Worm (Caenorhabditis elegans): ENCODE data around the gene srh-222.

DNA sequence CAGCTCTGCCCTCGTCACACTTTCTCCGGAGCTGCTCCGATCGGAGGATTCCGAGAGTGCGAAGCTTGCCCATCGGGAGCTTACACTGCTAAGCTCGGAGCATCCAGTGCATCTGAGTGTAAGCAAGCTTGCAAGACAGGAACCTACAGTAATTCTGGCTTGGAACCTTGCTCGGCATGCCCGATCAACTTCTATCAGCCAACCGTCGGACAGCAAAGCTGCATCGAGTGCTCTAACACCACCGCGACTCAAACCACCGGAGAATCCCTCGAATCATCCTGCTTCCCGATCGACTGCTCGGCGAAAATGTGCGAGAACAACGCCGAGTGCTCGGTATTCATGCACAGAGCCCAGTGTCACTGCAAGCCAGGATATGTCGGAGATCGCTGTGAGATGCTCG lies 24.6 kb downstream of the srh-222 start:
- TF ChIP-seq flt-1 (GFP tag; IDR thresholded peaks at IDR 0.05) (no peak), T22C8.4 (GFP tag; IDR thresholded peaks at IDR 0.05) (no peak), klf-2 (GFP tag; conservative IDR thresholded peaks at IDR 0.05) (no peak), cog-1 (tag; optimal IDR thresholded peaks at IDR 0.05) (no peak), ztf-23 (GFP tag; IDR thresholded peaks at IDR 0.05) (no peak), ztf-29 (GFP tag; IDR thresholded peaks at IDR 0.05) (no peak)
